Worm (Caenorhabditis elegans) whole organism, young adult: ENCODE results near the gene lin-12.
A peak's percentile ranks its signal among the peaks of the same experiment; 100 is the strongest.

Experiments
- B0035.1 ChIP-seq: sonication (generic microtip); optimal IDR thresholded peaks from 2 replicates; lab custom pipeline; 2016; ENCODE audit warnings: missing genetic modification characterization, mild to moderate bottlenecking, missing compliant biosample characterization, missing genotype, missing genetic modification reagents
- C06A6.2 ChIP-seq: fragments of 200-800 bp; sonication (Bioruptor generic); conservative IDR thresholded peaks from 2 replicates; pipeline ENCODE4 v1.3.6; 2022; ENCODE audit warnings: missing genetic modification characterization, missing compliant biosample characterization
- F22D6.2 ChIP-seq: sonication (generic microtip); optimal IDR thresholded peaks from 2 replicates; lab custom pipeline; 2016; ENCODE audit warnings: mild to moderate bottlenecking, missing genetic modification characterization, missing compliant biosample characterization
- F37B4.10 ChIP-seq: fragments of 200-800 bp; sonication (Bioruptor generic); IDR thresholded peaks from 2 replicates; pipeline ENCODE4 v1.3.6; 2022; ENCODE audit warnings: missing genetic modification characterization, missing compliant biosample characterization
- F39B2.1 ChIP-seq: fragments of 200-800 bp; sonication (Bioruptor generic); IDR thresholded peaks from 2 replicates; pipeline ENCODE4 v1.3.6; 2022; ENCODE audit warnings: missing genetic modification reagents, missing genetic modification characterization, missing compliant biosample characterization
- F55B11.4 ChIP-seq: sonication (generic microtip); optimal IDR thresholded peaks from 2 replicates; lab custom pipeline; 2016; ENCODE audit warnings: missing compliant biosample characterization, missing genetic modification characterization, borderline replicate concordance; ENCODE audit not compliant: insufficient read depth
- F57C9.4 ChIP-seq: sonication (generic microtip); optimal IDR thresholded peaks from 2 replicates; lab custom pipeline; 2017; ENCODE audit warnings: mild to moderate bottlenecking, missing genetic modification characterization, missing compliant biosample characterization
- K12H6.12 ChIP-seq: fragments of 200-800 bp; sonication (Bioruptor generic); optimal IDR thresholded peaks from 2 replicates; lab custom pipeline; 2018; ENCODE audit warnings: mild to moderate bottlenecking, missing genetic modification characterization, missing compliant biosample characterization
- T26A5.8 ChIP-seq: sonication (generic microtip); optimal IDR thresholded peaks from 2 replicates; lab custom pipeline; 2016; ENCODE audit warnings: missing genetic modification characterization, missing compliant biosample characterization
- Y53G8AR.9 ChIP-seq: fragments of 200-800 bp; sonication (Bioruptor generic); conservative IDR thresholded peaks from 2 replicates; pipeline ENCODE4 v1.3.6; 2022; ENCODE audit warnings: missing genetic modification reagents, missing genetic modification characterization, missing compliant biosample characterization
- Y56A3A.18 ChIP-seq: fragments of 200-800 bp; sonication (Bioruptor generic); IDR thresholded peaks from 2 replicates; pipeline ENCODE4 v1.3.6; 2022; ENCODE audit warnings: missing genetic modification reagents, missing genetic modification characterization, missing compliant biosample characterization
- Y67H2A.10 ChIP-seq: fragments of 200-800 bp; sonication (Bioruptor generic); conservative IDR thresholded peaks from 2 replicates; pipeline ENCODE4 v1.3.6; 2022; ENCODE audit warnings: missing genetic modification reagents, missing genetic modification characterization, missing compliant biosample characterization
- akir-1 ChIP-seq: fragments of 200-800 bp; sonication (Bioruptor generic); optimal IDR thresholded peaks from 2 replicates; lab custom pipeline; 2018; ENCODE audit warnings: mild to moderate bottlenecking, missing genetic modification characterization, moderate library complexity, missing compliant biosample characterization
- ama-1 ChIP-seq, 3 experiments: fragments of 150-350 bp in 1 of 3; sonication (generic microtip) in 2 of 3; optimal IDR thresholded peaks; 2 replicates each; lab custom pipeline; 2014 to 2018; ENCODE audit warnings: missing biosample characterization in 2 of 3, missing genetic modification characterization in 2 of 3, missing genetic modification reagents in 2 of 3
- aptf-3 ChIP-seq: fragments of 200-800 bp; sonication (Bioruptor generic); IDR thresholded peaks from 2 replicates; pipeline ENCODE4 v1.3.6; 2022; ENCODE audit warnings: missing genetic modification characterization, missing compliant biosample characterization
- atf-7 ChIP-seq: sonication (generic microtip); optimal IDR thresholded peaks from 2 replicates; lab custom pipeline; 2017; ENCODE audit warnings: mild to moderate bottlenecking, missing genetic modification characterization, missing compliant biosample characterization
- attf-5 ChIP-seq: fragments of 200-800 bp; sonication (Bioruptor generic); optimal IDR thresholded peaks from 2 replicates; lab custom pipeline; 2018; ENCODE audit warnings: mild to moderate bottlenecking, missing genetic modification characterization, missing compliant biosample characterization
- bed-1 ChIP-seq: fragments of 200-800 bp; sonication (Bioruptor generic); IDR thresholded peaks from 2 replicates; pipeline ENCODE4 v1.3.6; 2022; ENCODE audit warnings: missing genetic modification reagents, missing genetic modification characterization, missing compliant biosample characterization
- cebp-1 ChIP-seq, 2 experiments: fragments of 200-800 bp in 1 of 2; sonication (Bioruptor generic) in 1 of 2; sonication (generic microtip) in 1 of 2; IDR thresholded peaks in 1 of 2; optimal IDR thresholded peaks in 1 of 2; 2 replicates each; pipeline versions ENCODE4 v1.3.6 to Lab custom; 2017 to 2022; ENCODE audit warnings: missing compliant biosample characterization in 2 of 2, missing genetic modification characterization in 2 of 2, mild to moderate bottlenecking in 1 of 2, missing genetic modification reagents in 1 of 2, moderate library complexity in 1 of 2
- cebp-2 ChIP-seq: fragments of 200-800 bp; sonication (Bioruptor generic); IDR thresholded peaks from 2 replicates; pipeline ENCODE4 v1.3.6; 2022; ENCODE audit warnings: missing genetic modification characterization, missing compliant biosample characterization
- ceh-40 ChIP-seq: fragments of 200-800 bp; sonication (Bioruptor generic); IDR thresholded peaks from 2 replicates; pipeline ENCODE4 v1.3.6; 2022; ENCODE audit warnings: missing genetic modification characterization, missing compliant biosample characterization
- ets-4 ChIP-seq: fragments of 200-800 bp; sonication (Bioruptor generic); optimal IDR thresholded peaks from 2 replicates; lab custom pipeline; 2018; ENCODE audit warnings: mild to moderate bottlenecking, missing genetic modification characterization, missing compliant biosample characterization
- gei-17 ChIP-seq: fragments of 200-800 bp; sonication (Bioruptor generic); optimal IDR thresholded peaks from 2 replicates; lab custom pipeline; 2018; ENCODE audit warnings: mild to moderate bottlenecking, missing genetic modification characterization, missing compliant biosample characterization
- hrde-1 ChIP-seq: sonication (generic microtip); optimal IDR thresholded peaks from 2 replicates; lab custom pipeline; 2016; ENCODE audit warnings: missing genetic modification characterization, mild to moderate bottlenecking, missing compliant biosample characterization, moderate library complexity, missing genotype, missing genetic modification reagents, borderline replicate concordance
- lag-1 ChIP-seq: fragments of 200-800 bp; sonication (Bioruptor generic); IDR thresholded peaks from 2 replicates; pipeline ENCODE4 v1.3.6; 2022; ENCODE audit warnings: missing genetic modification reagents, missing genetic modification characterization, missing compliant biosample characterization
- let-526 ChIP-seq: fragments of 200-800 bp; sonication (Bioruptor generic); IDR thresholded peaks from 2 replicates; pipeline ENCODE4 v1.3.6; 2022; ENCODE audit warnings: missing genetic modification reagents, missing genetic modification characterization, missing compliant biosample characterization
- lin-40 ChIP-seq: sonication (generic microtip); optimal IDR thresholded peaks from 2 replicates; lab custom pipeline; 2016; ENCODE audit warnings: missing genetic modification characterization, mild to moderate bottlenecking, missing compliant biosample characterization, missing genotype, missing genetic modification reagents
- mel-28 ChIP-seq: sonication (generic microtip); optimal IDR thresholded peaks from 2 replicates; lab custom pipeline; 2016; ENCODE audit warnings: borderline replicate concordance, mild to moderate bottlenecking, missing genetic modification characterization, missing compliant biosample characterization
- mes-4 ChIP-seq: sonication (generic microtip); optimal IDR thresholded peaks from 2 replicates; lab custom pipeline; 2016; ENCODE audit warnings: missing genotype, missing genetic modification characterization, missing compliant biosample characterization
- nhr-80 ChIP-seq: sonication (generic microtip); optimal IDR thresholded peaks from 2 replicates; lab custom pipeline; 2016; ENCODE audit warnings: missing genetic modification characterization, missing compliant biosample characterization
- snpc-1.1 ChIP-seq: sonication (generic microtip); optimal IDR thresholded peaks from 2 replicates; lab custom pipeline; 2017; ENCODE audit warnings: missing genetic modification characterization, mild to moderate bottlenecking, missing compliant biosample characterization, antibody characterized with exemption, moderate library complexity, missing genotype, missing genetic modification reagents; ENCODE audit not compliant: insufficient read depth
- snpc-1.3 ChIP-seq: sonication (generic microtip); optimal IDR thresholded peaks from 2 replicates; lab custom pipeline; 2017; ENCODE audit warnings: missing genetic modification characterization, mild to moderate bottlenecking, missing compliant biosample characterization, antibody characterized with exemption, moderate library complexity, missing genotype, missing genetic modification reagents; ENCODE audit not compliant: insufficient read depth
- snpc-4 ChIP-seq, 5 experiments: fragments of 150-350 bp in 1 of 5; sonication (generic microtip) in 4 of 5; optimal IDR thresholded peaks; 2 replicates each; lab custom pipeline; 2014 to 2018; ENCODE audit warnings: missing genetic modification characterization in 5 of 5, missing biosample characterization in 3 of 5, antibody characterized with exemption in 2 of 5, mild to moderate bottlenecking in 2 of 5, missing compliant biosample characterization in 2 of 5, missing genotype in 2 of 5, moderate library complexity in 2 of 5, missing genetic modification reagents in 1 of 5
- somi-1 ChIP-seq: fragments of 200-800 bp; sonication (Bioruptor generic); optimal IDR thresholded peaks from 2 replicates; lab custom pipeline; 2018; ENCODE audit warnings: mild to moderate bottlenecking, missing genetic modification characterization, missing compliant biosample characterization
- unc-62 ChIP-seq: fragments of 150-350 bp; optimal IDR thresholded peaks from 2 replicates; lab custom pipeline; 2014; ENCODE audit warnings: missing biosample characterization, missing genetic modification reagents, missing genetic modification characterization
- ztf-18 ChIP-seq: sonication (generic microtip); optimal IDR thresholded peaks from 2 replicates; lab custom pipeline; 2016; ENCODE audit warnings: missing genotype, mild to moderate bottlenecking, missing genetic modification characterization, missing compliant biosample characterization
- ztf-25 ChIP-seq: fragments of 200-800 bp; sonication (Bioruptor generic); IDR thresholded peaks from 2 replicates; pipeline ENCODE4 v1.3.6; 2022; ENCODE audit warnings: missing genetic modification reagents, missing genetic modification characterization, missing compliant biosample characterization
- ztf-26 ChIP-seq: sonication (generic microtip); optimal IDR thresholded peaks from 2 replicates; lab custom pipeline; 2017; ENCODE audit warnings: missing genetic modification characterization, missing compliant biosample characterization
- ztf-6 ChIP-seq: fragments of 200-800 bp; sonication (Bioruptor generic); IDR thresholded peaks from 2 replicates; pipeline ENCODE4 v1.3.6; 2022; ENCODE audit warnings: missing genetic modification reagents, missing genetic modification characterization, missing compliant biosample characterization

Gene lin-12

DNA sequence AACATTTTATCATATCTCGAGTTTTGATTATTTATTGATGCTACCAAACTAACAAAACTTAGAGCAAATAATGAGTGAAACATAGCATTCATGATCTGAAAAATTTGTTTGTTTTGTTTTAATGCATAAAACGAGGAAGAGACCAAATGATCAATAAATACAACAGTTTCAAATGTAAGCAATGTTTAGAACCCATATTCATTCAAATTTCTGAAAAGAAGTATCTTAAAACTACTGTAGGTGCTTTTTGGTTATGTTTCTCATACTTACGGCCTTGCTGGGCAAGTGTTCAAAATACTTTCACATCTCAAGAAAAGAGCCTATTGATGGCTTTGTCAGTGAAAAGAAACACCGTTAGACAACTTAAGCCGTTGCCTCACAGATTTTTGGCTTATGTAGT lies 6.4 kb upstream of the lin-12 start, which contains the start of gene F02A9.1:
Gene F02A9.1, minus strand, starts transcription at position 101 of the 400 bp plus-strand sequence.
- no peak for TF ChIP-seq ceh-40
- no peak for TF ChIP-seq gei-17 (GFP tag; lab: Kevin White, UChicago)

DNA sequence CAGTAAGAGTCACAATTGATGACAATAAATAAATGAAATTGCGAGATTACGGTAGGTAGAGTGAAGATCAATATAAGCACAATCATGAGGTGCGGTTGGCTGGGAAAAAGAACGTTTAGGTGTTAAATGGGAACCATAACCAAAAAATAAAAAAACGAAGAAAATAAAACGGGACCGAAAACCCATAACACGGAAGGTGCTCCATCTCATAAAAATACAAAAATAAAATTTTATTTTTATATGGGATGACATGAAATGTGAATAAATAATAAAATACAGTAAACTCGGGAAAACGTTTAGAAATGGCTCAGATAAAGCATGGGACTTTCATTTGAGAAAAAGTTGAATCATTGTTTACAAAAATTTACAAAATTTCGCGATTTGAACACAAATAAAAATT lies 4.3 kb upstream of the lin-12 start, which contains the start of gene F02A9.7:
Gene F02A9.7, minus strand, starts transcription at position 101 of the 400 bp plus-strand sequence.
- TF ChIP-seq cebp-1 (GFP tag; IDR thresholded peaks at IDR 0.05; lab: Robert Waterston, UW) (no peak), cebp-1 (tag; optimal IDR thresholded peaks at IDR 0.05; lab: Kevin White, UChicago) (no peak), F37B4.10 (GFP tag; lab: Robert Waterston, UW) (no peak), mel-28 (tag; lab: Kevin White, UChicago) (no peak), lin-40 (tag; lab: Kevin White, UChicago) (no peak), nhr-80 (tag; lab: Kevin White, UChicago) (no peak), ztf-26 (tag; lab: Kevin White, UChicago) (no peak), attf-5 (no peak), B0035.1 (tag; lab: Kevin White, UChicago) (no peak), somi-1 (GFP tag; lab: Kevin White, UChicago) (no peak), snpc-1.1 (tag; lab: Kevin White, UChicago) (no peak)

DNA sequence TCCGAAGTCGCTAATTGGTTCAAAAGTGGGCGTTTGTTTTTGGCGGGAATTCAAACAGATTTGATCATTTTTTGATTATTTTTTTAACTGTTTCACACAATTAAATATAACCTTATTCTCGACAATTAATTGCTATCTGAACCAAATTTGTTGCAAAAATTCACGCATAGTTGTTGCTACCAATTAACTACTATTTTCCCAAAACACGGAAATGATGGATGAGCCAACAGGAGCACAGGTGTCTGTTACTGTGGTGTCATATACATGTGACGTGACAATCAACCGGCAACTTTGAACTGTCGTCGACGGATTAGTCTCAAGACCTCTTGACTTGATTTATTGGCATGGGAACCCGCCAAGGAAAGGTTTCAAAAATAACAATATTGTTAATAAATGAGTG lies 1.4 kb upstream of the lin-12 start:
- TF ChIP-seq ets-4 (no peak), lag-1 (GFP tag; lab: Robert Waterston, UW) (no peak), C06A6.2 (GFP tag; lab: Robert Waterston, UW) (no peak), ztf-25 (no peak), mes-4 (tag; lab: Kevin White, UChicago) (no peak), hrde-1 (tag; lab: Kevin White, UChicago) (no peak), ztf-26 (tag; lab: Kevin White, UChicago) (no peak)

DNA sequence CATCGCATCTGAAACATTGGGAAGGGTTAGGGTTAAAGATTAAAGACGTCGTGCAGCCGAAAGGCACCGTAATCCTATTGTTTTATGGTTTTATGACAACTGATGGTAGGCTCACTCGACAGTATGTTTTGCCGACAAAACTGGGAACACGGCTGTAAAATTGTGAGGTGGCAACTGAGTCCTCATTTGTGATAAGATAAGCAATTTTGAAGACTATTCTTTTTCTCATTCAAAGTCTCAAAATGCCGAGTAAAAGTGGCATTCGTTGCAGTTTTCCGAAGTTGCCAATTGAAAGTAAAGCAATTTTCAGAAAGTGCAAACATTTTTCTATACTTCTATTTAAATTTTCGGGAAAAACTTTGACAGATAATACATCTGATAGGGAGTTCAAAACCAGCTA lies 1.6 kb downstream of the lin-12 start:
- no peak for TF ChIP-seq ztf-6 (GFP tag; lab: Robert Waterston, UW)
- no peak for TF ChIP-seq F57C9.4 (tag; lab: Kevin White, UChicago)

DNA sequence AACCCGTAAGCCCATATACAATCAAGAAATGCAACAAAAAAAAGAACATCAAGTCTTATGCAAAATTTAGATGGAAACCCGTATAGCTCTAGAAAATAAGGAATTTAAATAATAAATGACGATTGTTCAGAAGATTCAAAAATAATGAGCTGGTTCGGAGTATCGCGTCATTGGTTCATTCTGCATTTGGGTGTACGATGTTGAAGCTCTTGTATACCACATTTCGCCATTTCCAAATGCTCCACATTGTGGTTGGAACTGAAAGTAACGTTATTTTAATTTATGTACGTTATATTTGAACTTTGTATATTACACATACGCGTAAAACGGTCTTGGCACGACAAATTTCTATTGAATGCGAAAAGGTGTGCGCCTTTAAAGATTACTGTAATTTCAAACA lies 11.0 kb downstream of the lin-12 start:
- TF ChIP-seq gei-17 (GFP tag; lab: Kevin White, UChicago) (no peak), snpc-1.3 (no peak), Y56A3A.18 (GFP tag; lab: Robert Waterston, UW) (no peak), Y67H2A.10 (GFP tag; lab: Robert Waterston, UW) (no peak), akir-1 (GFP tag; lab: Kevin White, UChicago) (no peak), mel-28 (tag; lab: Kevin White, UChicago) (no peak), F55B11.4 (tag; lab: Kevin White, UChicago) (no peak), ztf-18 (tag; lab: Kevin White, UChicago) (peak; percentile 3), Y53G8AR.9 (peak; percentile 91), unc-62 (GFP tag; lab: Kevin White, UChicago) (no peak), snpc-1.1 (tag; lab: Kevin White, UChicago) (no peak), let-526 (no peak), atf-7 (peak; percentile 75), F39B2.1 (GFP tag; lab: Robert Waterston, UW) (no peak), F22D6.2 (tag; lab: Kevin White, UChicago) (no peak), bed-1 (GFP tag; lab: Robert Waterston, UW) (no peak), C06A6.2 (GFP tag; lab: Robert Waterston, UW) (no peak), K12H6.12 (no peak), aptf-3 (GFP tag; lab: Robert Waterston, UW) (no peak), ama-1 (optimal IDR thresholded peaks at IDR 0.05; lab: Kevin White, UChicago) (no peak), ama-1 (GFP tag; optimal IDR thresholded peaks at IDR 0.05; lab: Kevin White, UChicago) (peak in 1 of 2 experiments; percentile 56), B0035.1 (tag; lab: Kevin White, UChicago) (peak; percentile 26), snpc-4 (GFP tag; optimal IDR thresholded peaks at IDR 0.05; lab: Kevin White, UChicago) (no peak), snpc-4 (tag; optimal IDR thresholded peaks at IDR 0.05; lab: Kevin White, UChicago) (peak in 2 of 4 experiments; percentile 14 to 28), cebp-2 (peak; percentile 88; the same call in 1 of the 2 replicates), nhr-80 (tag; lab: Kevin White, UChicago) (peak; percentile 29), T26A5.8 (tag; lab: Kevin White, UChicago) (no peak)
